Fruit fly (Drosophila melanogaster): ENCODE data around the gene CG4842.
A peak's percentile ranks its signal among the peaks of the same experiment; 100 is the strongest.

The CG4842 gene

DNA sequence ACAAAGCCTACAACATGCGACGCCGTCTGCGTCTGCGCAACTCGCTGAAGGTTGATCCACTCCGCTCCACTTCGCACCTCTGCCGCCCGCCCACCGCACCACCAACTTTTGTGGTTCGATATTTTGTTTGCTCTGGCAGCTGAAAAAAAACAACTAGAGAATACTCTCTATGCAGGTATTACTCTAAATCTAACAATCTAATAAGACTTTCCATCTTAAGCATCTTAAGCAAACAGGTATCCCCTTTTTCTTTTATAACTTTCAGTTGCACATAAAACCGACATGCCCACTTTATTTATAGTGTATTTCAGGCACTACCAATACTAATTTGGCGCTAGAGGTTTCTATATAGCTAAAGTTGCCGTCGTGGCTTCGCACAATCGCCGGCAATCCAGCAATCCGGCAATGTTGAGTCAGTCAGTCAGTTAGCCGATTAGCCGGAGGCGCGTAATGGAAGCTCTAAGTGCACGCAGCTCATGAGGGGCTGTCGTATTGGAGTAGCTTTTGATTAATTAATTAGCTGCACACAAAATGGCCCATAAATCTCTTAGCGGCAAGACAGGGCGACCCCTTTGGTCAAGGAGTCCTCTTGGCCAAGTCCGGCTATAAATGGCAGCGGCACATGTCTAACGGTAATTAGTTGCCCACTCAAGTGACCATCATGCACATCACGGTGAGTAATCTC lies 39.8 kb upstream of the CG4842 start, which contains the start of gene CG13058 (continued):
- TF ChIP-seq Blimp-1 (GFP tag; optimal IDR thresholded peaks at IDR 0.05): no peak
- no peak for TF ChIP-seq ATbp (GFP tag; optimal IDR thresholded peaks at IDR 0.05)
- TF ChIP-seq CG11696 (GFP tag; IDR thresholded peaks at IDR 0.05): no peak
- peak; percentile 4 for TF ChIP-seq Atf-2 (GFP tag; optimal IDR thresholded peaks at IDR 0.05)
- TF ChIP-seq zfh1 (GFP tag; IDR thresholded peaks at IDR 0.05): no peak
- TF ChIP-seq otp (GFP tag; IDR thresholded peaks at IDR 0.05): peak; percentile 71
- TF ChIP-seq HmgD (GFP tag; optimal IDR thresholded peaks at IDR 0.05): no peak
- TF ChIP-seq Mes4 (GFP tag; optimal IDR thresholded peaks at IDR 0.05): peak; percentile 25
- TF ChIP-seq nerfin-2 (GFP tag; IDR thresholded peaks at IDR 0.05; ENCODE audit: partially characterized antibody): no peak
- no peak for TF ChIP-seq ssp (GFP tag; IDR thresholded peaks at IDR 0.05)
- no peak for TF ChIP-seq pnt (GFP tag; optimal IDR thresholded peaks at IDR 0.05)
- TF ChIP-seq NC2α (GFP tag; optimal IDR thresholded peaks at IDR 0.05): no peak
- TF ChIP-seq CG15696 (tag; optimal IDR thresholded peaks at IDR 0.05): no peak
- peak; percentile 65 for TF ChIP-seq HmgZ (tag; optimal IDR thresholded peaks at IDR 0.05)
- TF ChIP-seq E2f2 (GFP tag; IDR thresholded peaks at IDR 0.05): peak; percentile 56
- no peak for TF ChIP-seq fd64A (GFP tag; optimal IDR thresholded peaks at IDR 0.05)
- no peak for TF ChIP-seq CG10959 (GFP tag; IDR thresholded peaks at IDR 0.05)
- TF ChIP-seq CG2116 (GFP tag; optimal IDR thresholded peaks at IDR 0.05): no peak
- no peak for TF ChIP-seq dan (GFP tag; IDR thresholded peaks at IDR 0.05)
- peak; percentile 64 for TF ChIP-seq CG17385 (GFP tag; optimal IDR thresholded peaks at IDR 0.05)
- peak; percentile 61 for TF ChIP-seq Meics (GFP tag; optimal IDR thresholded peaks at IDR 0.05)
- TF ChIP-seq CG14014 (GFP tag; IDR thresholded peaks at IDR 0.05): peak; percentile 82
- TF ChIP-seq CG8924 (tag; optimal IDR thresholded peaks at IDR 0.05): peak; percentile 70
- TF ChIP-seq Optix (GFP tag; IDR thresholded peaks at IDR 0.05): peak; percentile 55; the same call in 1 of the 3 replicates
- TF ChIP-seq Ets97D (GFP tag; optimal IDR thresholded peaks at IDR 0.05): no peak
- TF ChIP-seq CG7786 (GFP tag; optimal IDR thresholded peaks at IDR 0.05): peak; percentile 61
- no peak for TF ChIP-seq zen2 (GFP tag; IDR thresholded peaks at IDR 0.05; ENCODE audit: partially characterized antibody)
- peak; percentile 32 for TF ChIP-seq Sry-δ (GFP tag; optimal IDR thresholded peaks at IDR 0.05)
- no peak for TF ChIP-seq NFAT (GFP tag; IDR thresholded peaks at IDR 0.05)
- no peak for TF ChIP-seq Asciz (GFP tag; optimal IDR thresholded peaks at IDR 0.05)
- TF ChIP-seq Bdp1 (GFP tag; optimal IDR thresholded peaks at IDR 0.05): peak; percentile 10
- TF ChIP-seq Lhr (GFP tag; optimal IDR thresholded peaks at IDR 0.05): no peak
- TF ChIP-seq chm (GFP tag; IDR thresholded peaks at IDR 0.05): no peak; the same call in 1 of the 2 replicates
- no peak for TF ChIP-seq btn (GFP tag; optimal IDR thresholded peaks at IDR 0.05)
- TF ChIP-seq CG3847 (GFP tag; IDR thresholded peaks at IDR 0.05): peak; percentile 77
- TF ChIP-seq MESR4 (GFP tag; optimal IDR thresholded peaks at IDR 0.05): no peak
- TF ChIP-seq mld (GFP tag; IDR thresholded peaks at IDR 0.05; ENCODE audit: partially characterized antibody): no peak
- no peak for TF ChIP-seq dmrt11E (tag; optimal IDR thresholded peaks at IDR 0.05)
- TF ChIP-seq NK7.1 (GFP tag; optimal IDR thresholded peaks at IDR 0.05): no peak
- peak; percentile 40; the same call in 1 of the 2 replicates for TF ChIP-seq CG6689 (GFP tag; IDR thresholded peaks at IDR 0.05)
- peak; percentile 80 for TF ChIP-seq CoRest (tag; optimal IDR thresholded peaks at IDR 0.05)
- TF ChIP-seq CG13624 (GFP tag; optimal IDR thresholded peaks at IDR 0.05): no peak
- TF ChIP-seq CG3065 (GFP tag; optimal IDR thresholded peaks at IDR 0.05): no peak
- TF ChIP-seq tll (GFP tag; optimal IDR thresholded peaks at IDR 0.05): no peak
- no peak for TF ChIP-seq grn (GFP tag; optimal IDR thresholded peaks at IDR 0.05)
- TF ChIP-seq CG2129 (GFP tag; IDR thresholded peaks at IDR 0.05; ENCODE audit: partially characterized antibody): no peak
- peak; percentile 60 for TF ChIP-seq Xbp1 (GFP tag; optimal IDR thresholded peaks at IDR 0.05)
- TF ChIP-seq Nf-YC (tag; optimal IDR thresholded peaks at IDR 0.05): no peak
- TF ChIP-seq Gug (GFP tag; IDR thresholded peaks at IDR 0.05): no peak
- peak; percentile 9 for TF ChIP-seq CG7987 (GFP tag; optimal IDR thresholded peaks at IDR 0.05)

Measured in whole organism, embryonic.